Worm (Caenorhabditis elegans) whole organism, young adult: ENCODE data around the gene hlh-30.

Experiments used
- B0019.2 ChIP-seq: fragments of 200-800 bp; sonication (Bioruptor generic); conservative IDR thresholded peaks from 2 replicates; pipeline ENCODE4 v1.3.6; 2022; ENCODE audit warnings: missing genetic modification reagents, missing genetic modification characterization, missing compliant biosample characterization
- B0035.1 ChIP-seq: sonication (generic microtip); optimal IDR thresholded peaks from 2 replicates; lab custom pipeline; 2016; ENCODE audit warnings: missing genetic modification characterization, mild to moderate bottlenecking, missing compliant biosample characterization, missing genotype, missing genetic modification reagents
- B0261.1 ChIP-seq: sonication (generic microtip); optimal IDR thresholded peaks from 2 replicates; lab custom pipeline; 2016; ENCODE audit warnings: mild to moderate bottlenecking, missing genetic modification characterization, moderate library complexity, missing compliant biosample characterization
- C17E4.6 ChIP-seq: fragments of 200-800 bp; sonication (Bioruptor generic); IDR thresholded peaks from 2 replicates; pipeline ENCODE4 v1.3.6; 2022; ENCODE audit warnings: missing genetic modification reagents, missing genetic modification characterization, missing compliant biosample characterization
- F55B11.4 ChIP-seq: sonication (generic microtip); optimal IDR thresholded peaks from 2 replicates; lab custom pipeline; 2016; ENCODE audit warnings: missing compliant biosample characterization, missing genetic modification characterization, borderline replicate concordance; ENCODE audit not compliant: insufficient read depth
- F57C9.4 ChIP-seq: sonication (generic microtip); optimal IDR thresholded peaks from 2 replicates; lab custom pipeline; 2017; ENCODE audit warnings: mild to moderate bottlenecking, missing genetic modification characterization, missing compliant biosample characterization
- K11D2.4 ChIP-seq: fragments of 200-800 bp; sonication (Bioruptor generic); IDR thresholded peaks from 2 replicates; pipeline ENCODE4 v1.3.6; 2022; ENCODE audit warnings: missing genetic modification reagents, missing genetic modification characterization, missing compliant biosample characterization
- Y53F4B.3 ChIP-seq: fragments of 200-800 bp; sonication (Bioruptor generic); IDR thresholded peaks from 2 replicates; pipeline ENCODE4 v1.3.6; 2022; ENCODE audit warnings: missing genetic modification reagents, missing genetic modification characterization, missing compliant biosample characterization
- Y67H2A.10 ChIP-seq: fragments of 200-800 bp; sonication (Bioruptor generic); conservative IDR thresholded peaks from 2 replicates; pipeline ENCODE4 v1.3.6; 2022; ENCODE audit warnings: missing genetic modification reagents, missing genetic modification characterization, missing compliant biosample characterization
- Y79H2A.3 ChIP-seq: fragments of 200-800 bp; sonication (Bioruptor generic); conservative IDR thresholded peaks from 2 replicates; pipeline ENCODE4 v1.3.6; 2022; ENCODE audit warnings: missing genetic modification reagents, missing genetic modification characterization, missing compliant biosample characterization
- Y95B8A.8 ChIP-seq: fragments of 200-800 bp; sonication (Bioruptor generic); IDR thresholded peaks from 2 replicates; pipeline ENCODE4 v1.3.6; 2022; ENCODE audit warnings: missing genetic modification reagents, missing genetic modification characterization, missing compliant biosample characterization
- akir-1 ChIP-seq: fragments of 200-800 bp; sonication (Bioruptor generic); optimal IDR thresholded peaks from 2 replicates; lab custom pipeline; 2018; ENCODE audit warnings: mild to moderate bottlenecking, missing genetic modification characterization, moderate library complexity, missing compliant biosample characterization
- athp-1 ChIP-seq: sonication (generic microtip); optimal IDR thresholded peaks from 2 replicates; lab custom pipeline; 2017; ENCODE audit warnings: mild to moderate bottlenecking, missing genetic modification characterization, missing compliant biosample characterization
- attf-3 ChIP-seq: fragments of 200-800 bp; sonication (Bioruptor generic); conservative IDR thresholded peaks from 2 replicates; pipeline ENCODE4 v1.3.6; 2022; ENCODE audit warnings: missing genetic modification reagents, missing genetic modification characterization, missing compliant biosample characterization
- bed-1 ChIP-seq: fragments of 200-800 bp; sonication (Bioruptor generic); IDR thresholded peaks from 2 replicates; pipeline ENCODE4 v1.3.6; 2022; ENCODE audit warnings: missing genetic modification reagents, missing genetic modification characterization, missing compliant biosample characterization
- cebp-1 ChIP-seq, 2 experiments: fragments of 200-800 bp in 1 of 2; sonication (Bioruptor generic) in 1 of 2; sonication (generic microtip) in 1 of 2; IDR thresholded peaks in 1 of 2; optimal IDR thresholded peaks in 1 of 2; 2 replicates each; pipeline versions ENCODE4 v1.3.6 to Lab custom; 2017 to 2022; ENCODE audit warnings: missing compliant biosample characterization in 2 of 2, missing genetic modification characterization in 2 of 2, mild to moderate bottlenecking in 1 of 2, missing genetic modification reagents in 1 of 2, moderate library complexity in 1 of 2
- cebp-2 ChIP-seq: fragments of 200-800 bp; sonication (Bioruptor generic); IDR thresholded peaks from 2 replicates; pipeline ENCODE4 v1.3.6; 2022; ENCODE audit warnings: missing genetic modification characterization, missing compliant biosample characterization
- ceh-100 ChIP-seq: fragments of 200-800 bp; sonication (Bioruptor generic); IDR thresholded peaks from 2 replicates; pipeline ENCODE4 v1.3.6; 2022; ENCODE audit warnings: missing genetic modification reagents, missing genetic modification characterization, missing compliant biosample characterization
- ceh-27 ChIP-seq: fragments of 200-800 bp; sonication (Bioruptor generic); optimal IDR thresholded peaks from 2 replicates; lab custom pipeline; 2018; ENCODE audit warnings: mild to moderate bottlenecking, missing genetic modification characterization, moderate library complexity, missing compliant biosample characterization
- ceh-91 ChIP-seq: fragments of 200-800 bp; sonication (Bioruptor generic); IDR thresholded peaks from 2 replicates; pipeline ENCODE4 v1.3.6; 2022; ENCODE audit warnings: missing genetic modification reagents, missing genetic modification characterization, missing compliant biosample characterization
- chd-7 ChIP-seq: sonication (generic microtip); optimal IDR thresholded peaks from 2 replicates; lab custom pipeline; 2016; ENCODE audit warnings: mild to moderate bottlenecking, missing genetic modification characterization, moderate library complexity, missing compliant biosample characterization
- die-1 ChIP-seq: sonication (generic microtip); optimal IDR thresholded peaks from 2 replicates; lab custom pipeline; 2016; ENCODE audit warnings: missing genotype, mild to moderate bottlenecking, missing genetic modification characterization, missing compliant biosample characterization
- efl-1 ChIP-seq: fragments of 150-350 bp; optimal IDR thresholded peaks from 2 replicates; lab custom pipeline; 2014; ENCODE audit warnings: missing biosample characterization, missing genetic modification reagents, missing genetic modification characterization
- ekl-4 ChIP-seq: fragments of 200-800 bp; sonication (Bioruptor generic); IDR thresholded peaks from 2 replicates; pipeline ENCODE4 v1.3.6; 2022; ENCODE audit warnings: missing genetic modification reagents, missing genetic modification characterization, missing compliant biosample characterization
- ets-4 ChIP-seq: fragments of 200-800 bp; sonication (Bioruptor generic); optimal IDR thresholded peaks from 2 replicates; lab custom pipeline; 2018; ENCODE audit warnings: mild to moderate bottlenecking, missing genetic modification characterization, missing compliant biosample characterization
- fkh-3 ChIP-seq: sonication (generic microtip); optimal IDR thresholded peaks from 2 replicates; lab custom pipeline; 2016; ENCODE audit warnings: mild to moderate bottlenecking, missing genetic modification characterization, missing compliant biosample characterization
- gei-17 ChIP-seq: fragments of 200-800 bp; sonication (Bioruptor generic); optimal IDR thresholded peaks from 2 replicates; lab custom pipeline; 2018; ENCODE audit warnings: mild to moderate bottlenecking, missing genetic modification characterization, missing compliant biosample characterization
- him-1 ChIP-seq: sonication (generic microtip); optimal IDR thresholded peaks from 2 replicates; lab custom pipeline; 2016; ENCODE audit warnings: missing genotype, missing genetic modification reagents, missing genetic modification characterization, missing compliant biosample characterization
- hlh-12 ChIP-seq: sonication (generic microtip); optimal IDR thresholded peaks from 2 replicates; lab custom pipeline; 2016; ENCODE audit warnings: missing genetic modification characterization, missing compliant biosample characterization
- hlh-26 ChIP-seq: fragments of 200-800 bp; sonication (Bioruptor generic); conservative IDR thresholded peaks from 2 replicates; pipeline ENCODE4 v1.3.6; 2022; ENCODE audit warnings: missing genetic modification reagents, missing genetic modification characterization, missing compliant biosample characterization
- hmg-1.2 ChIP-seq: fragments of 200-800 bp; sonication (Bioruptor generic); IDR thresholded peaks from 2 replicates; pipeline ENCODE4 v1.3.6; 2022; ENCODE audit warnings: missing genetic modification reagents, missing genetic modification characterization, missing compliant biosample characterization
- hmg-20 ChIP-seq: fragments of 200-800 bp; sonication (Bioruptor generic); IDR thresholded peaks from 2 replicates; pipeline ENCODE4 v1.3.6; 2022; ENCODE audit warnings: missing genetic modification reagents, missing genetic modification characterization, missing compliant biosample characterization
- hsf-1 ChIP-seq: fragments of 200-800 bp; sonication (Bioruptor generic); IDR thresholded peaks from 2 replicates; pipeline ENCODE4 v1.3.6; 2022; ENCODE audit warnings: missing genetic modification reagents, missing genetic modification characterization, missing compliant biosample characterization
- let-526 ChIP-seq: fragments of 200-800 bp; sonication (Bioruptor generic); IDR thresholded peaks from 2 replicates; pipeline ENCODE4 v1.3.6; 2022; ENCODE audit warnings: missing genetic modification reagents, missing genetic modification characterization, missing compliant biosample characterization
- lin-26 ChIP-seq: fragments of 200-800 bp; sonication (Bioruptor generic); IDR thresholded peaks from 2 replicates; pipeline ENCODE4 v1.3.6; 2022; ENCODE audit warnings: missing genetic modification reagents, missing genetic modification characterization, missing compliant biosample characterization
- lin-54 ChIP-seq: fragments of 200-800 bp; sonication (Bioruptor generic); optimal IDR thresholded peaks from 2 replicates; lab custom pipeline; 2018; ENCODE audit warnings: mild to moderate bottlenecking, missing genetic modification characterization, missing compliant biosample characterization
- lir-1 ChIP-seq: fragments of 200-800 bp; sonication (Bioruptor generic); conservative IDR thresholded peaks from 2 replicates; pipeline ENCODE4 v1.3.6; 2022; ENCODE audit warnings: missing genetic modification reagents, missing genetic modification characterization, missing compliant biosample characterization
- madf-3 ChIP-seq: fragments of 200-800 bp; sonication (Bioruptor generic); IDR thresholded peaks from 2 replicates; pipeline ENCODE4 v1.3.6; 2022; ENCODE audit warnings: missing genetic modification reagents, missing genetic modification characterization, missing compliant biosample characterization
- madf-6 ChIP-seq: fragments of 200-800 bp; sonication (Bioruptor generic); IDR thresholded peaks from 2 replicates; pipeline ENCODE4 v1.3.6; 2022; ENCODE audit warnings: missing genetic modification reagents, missing genetic modification characterization, missing compliant biosample characterization
- nhr-179 ChIP-seq: sonication (generic microtip); optimal IDR thresholded peaks from 2 replicates; lab custom pipeline; 2016; ENCODE audit warnings: mild to moderate bottlenecking, missing genetic modification characterization, missing compliant biosample characterization
- nhr-80 ChIP-seq: sonication (generic microtip); optimal IDR thresholded peaks from 2 replicates; lab custom pipeline; 2016; ENCODE audit warnings: missing genetic modification characterization, missing compliant biosample characterization
- rec-8 ChIP-seq, 2 experiments: sonication (generic microtip); optimal IDR thresholded peaks; 2 replicates each; lab custom pipeline; 2016; ENCODE audit warnings: mild to moderate bottlenecking in 2 of 2, missing genetic modification characterization in 2 of 2, missing genetic modification reagents in 2 of 2, missing genotype in 2 of 2, missing biosample characterization in 1 of 2, missing compliant biosample characterization in 1 of 2, moderate library complexity in 1 of 2
- repo-1 ChIP-seq: sonication (generic microtip); optimal IDR thresholded peaks from 2 replicates; lab custom pipeline; 2017; ENCODE audit warnings: mild to moderate bottlenecking, missing genetic modification characterization, missing compliant biosample characterization
- sdz-38 ChIP-seq: sonication (generic microtip); optimal IDR thresholded peaks from 2 replicates; lab custom pipeline; 2016; ENCODE audit warnings: missing genotype, missing genetic modification characterization, missing compliant biosample characterization
- snpc-3.4 ChIP-seq: sonication (generic microtip); optimal IDR thresholded peaks from 2 replicates; lab custom pipeline; 2017; ENCODE audit warnings: missing genetic modification characterization, mild to moderate bottlenecking, missing compliant biosample characterization, antibody characterized with exemption, moderate library complexity, missing genotype, missing genetic modification reagents
- somi-1 ChIP-seq: fragments of 200-800 bp; sonication (Bioruptor generic); optimal IDR thresholded peaks from 2 replicates; lab custom pipeline; 2018; ENCODE audit warnings: mild to moderate bottlenecking, missing genetic modification characterization, missing compliant biosample characterization
- zfh-2 ChIP-seq: fragments of 200-800 bp; sonication (Bioruptor generic); conservative IDR thresholded peaks from 2 replicates; pipeline ENCODE4 v1.3.6; 2022; ENCODE audit warnings: missing genetic modification reagents, missing genetic modification characterization, missing compliant biosample characterization
- zim-3 ChIP-seq: sonication (generic microtip); optimal IDR thresholded peaks from 2 replicates; lab custom pipeline; 2017; ENCODE audit warnings: mild to moderate bottlenecking, missing genetic modification characterization, moderate library complexity, missing compliant biosample characterization
- ztf-25 ChIP-seq: fragments of 200-800 bp; sonication (Bioruptor generic); IDR thresholded peaks from 2 replicates; pipeline ENCODE4 v1.3.6; 2022; ENCODE audit warnings: missing genetic modification reagents, missing genetic modification characterization, missing compliant biosample characterization

Gene hlh-30

DNA sequence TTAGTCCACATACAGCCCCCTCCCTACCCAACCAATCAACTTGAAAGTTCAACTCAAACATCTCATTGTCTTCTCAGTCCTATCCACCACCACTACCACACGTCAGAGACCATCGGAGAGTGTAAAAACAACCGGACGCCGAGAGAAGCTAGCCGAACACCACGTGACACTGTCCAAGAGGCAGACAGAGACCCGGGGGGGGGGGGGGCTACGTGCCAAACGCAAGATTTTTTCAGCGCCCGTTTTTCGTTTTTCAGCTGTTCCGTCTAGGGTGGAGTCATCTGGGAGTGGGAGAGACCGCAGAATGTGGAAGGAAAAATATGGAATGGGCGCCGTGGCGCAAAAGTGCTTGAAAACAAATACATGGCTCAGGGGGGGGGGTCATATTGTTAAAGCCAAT, 8.8 kb downstream of the hlh-30 start (continued):
- TF ChIP-seq hlh-26 (GFP tag; lab: Robert Waterston, UW) (no peak), F57C9.4 (tag; lab: Kevin White, UChicago) (no peak), athp-1 (no peak), nhr-80 (tag; lab: Kevin White, UChicago) (no peak), ztf-25 (GFP tag; lab: Robert Waterston, UW) (no peak), B0261.1 (no peak), madf-6 (GFP tag; lab: Robert Waterston, UW) (no peak), C17E4.6 (no peak), hsf-1 (GFP tag; lab: Robert Waterston, UW) (no peak), snpc-3.4 (tag; lab: Kevin White, UChicago) (no peak), him-1 (tag; lab: Kevin White, UChicago) (no peak), zfh-2 (GFP tag; lab: Robert Waterston, UW) (peak; percentile 94), bed-1 (GFP tag; lab: Robert Waterston, UW) (no peak), madf-3 (GFP tag; lab: Robert Waterston, UW) (no peak), lin-54 (GFP tag; lab: Kevin White, UChicago) (peak; percentile 12), attf-3 (GFP tag; lab: Robert Waterston, UW) (no peak), chd-7 (tag; lab: Kevin White, UChicago) (peak; percentile 75), hmg-1.2 (peak; percentile 25; the same call in 1 of the 2 replicates), gei-17 (GFP tag; lab: Kevin White, UChicago) (no peak), cebp-2 (no peak), akir-1 (GFP tag; lab: Kevin White, UChicago) (no peak), ceh-91 (GFP tag; lab: Robert Waterston, UW) (no peak), cebp-1 (GFP tag; IDR thresholded peaks at IDR 0.05; lab: Robert Waterston, UW) (no peak), cebp-1 (tag; optimal IDR thresholded peaks at IDR 0.05; lab: Kevin White, UChicago) (peak; percentile 68), Y95B8A.8 (no peak), ceh-100 (no peak), B0035.1 (no peak), ets-4 (no peak), ekl-4 (GFP tag; lab: Robert Waterston, UW) (no peak), K11D2.4 (peak; percentile 32; the same call in 1 of the 2 replicates), lir-1 (GFP tag; lab: Robert Waterston, UW) (no peak), zim-3 (tag; lab: Kevin White, UChicago) (no peak), efl-1 (GFP tag; lab: Kevin White, UChicago) (no peak), ceh-27 (peak; percentile 77), repo-1 (tag; lab: Kevin White, UChicago) (no peak), fkh-3 (no peak), nhr-179 (tag; lab: Kevin White, UChicago) (no peak), hmg-20 (GFP tag; lab: Robert Waterston, UW) (no peak), let-526 (GFP tag; lab: Robert Waterston, UW) (no peak), Y79H2A.3 (GFP tag; lab: Robert Waterston, UW) (no peak), somi-1 (GFP tag; lab: Kevin White, UChicago) (peak; percentile 72), Y53F4B.3 (GFP tag; lab: Robert Waterston, UW) (no peak), B0019.2 (GFP tag; lab: Robert Waterston, UW) (no peak), F55B11.4 (no peak), rec-8 (tag; optimal IDR thresholded peaks at IDR 0.05; lab: Kevin White, UChicago) (no peak), lin-26 (GFP tag; lab: Robert Waterston, UW) (0 out of 2 replicates have a peak, but pooled peaks have one; percentile 25), sdz-38 (tag; lab: Kevin White, UChicago) (no peak), hlh-12 (tag; lab: Kevin White, UChicago) (no peak), Y67H2A.10 (no peak), die-1 (tag; lab: Kevin White, UChicago) (no peak)
